Fruit fly (Drosophila melanogaster): Measurements from ENCODE around the gene CCT7.

- TF ChIP-seq Sox102F (GFP tag; optimal IDR thresholded peaks at IDR 0.05) (no peak), fd85E (GFP tag; optimal IDR thresholded peaks at IDR 0.05) (no peak), CG6792 (GFP tag; optimal IDR thresholded peaks at IDR 0.05) (no peak), Blimp-1 (GFP tag; optimal IDR thresholded peaks at IDR 0.05) (no peak), pdm3 (GFP tag; optimal IDR thresholded peaks at IDR 0.05) (no peak), vri (GFP tag; optimal IDR thresholded peaks at IDR 0.05) (no peak), CG6854 (GFP tag; optimal IDR thresholded peaks at IDR 0.05) (no peak), Gug (GFP tag; IDR thresholded peaks at IDR 0.05) (no peak), Ets21C (GFP tag; optimal IDR thresholded peaks at IDR 0.05) (no peak), esn (GFP tag; optimal IDR thresholded peaks at IDR 0.05) (no peak), CG1621 (tag; optimal IDR thresholded peaks at IDR 0.05) (no peak), CG34406 (GFP tag; optimal IDR thresholded peaks at IDR 0.05) (no peak), achi (GFP tag; optimal IDR thresholded peaks at IDR 0.05) (no peak)
These were observed 28.8 kb upstream of the CCT7 start, which contains the start of gene CG13318 for dm6 chr3R:8772591-8772990.
